Worm (Caenorhabditis elegans) whole organism, L1 larva: ENCODE results near the gene ZK970.8.

Source experiments
- grh-1 ChIP-seq: fragments of 200-800 bp; sonication (Bioruptor generic); IDR thresholded peaks from 2 replicates; pipeline ENCODE4 v1.3.6; 2022; ENCODE audit warnings: missing genetic modification reagents, missing genetic modification characterization, missing compliant biosample characterization
- lsy-2 ChIP-seq, 2 experiments: fragments of 150-350 bp; optimal IDR thresholded peaks; 2 replicates each; lab custom pipeline; 2014; ENCODE audit warnings: missing biosample characterization in 2 of 2, missing genetic modification characterization in 2 of 2
- nhr-11 ChIP-seq: fragments of 150-350 bp; optimal IDR thresholded peaks from 2 replicates; lab custom pipeline; 2014; ENCODE audit warnings: missing biosample characterization, missing genetic modification characterization
- unc-130 ChIP-seq: fragments of 150-350 bp; optimal IDR thresholded peaks from 2 replicates; lab custom pipeline; 2017; ENCODE audit warnings: missing biosample characterization, missing genetic modification characterization, inconsistent platforms
- unc-62 ChIP-seq: fragments of 150-350 bp; optimal IDR thresholded peaks from 2 replicates; lab custom pipeline; 2014; ENCODE audit warnings: missing biosample characterization, missing genetic modification reagents, missing genetic modification characterization
- zag-1 ChIP-seq: fragments of 150-350 bp; optimal IDR thresholded peaks from 2 replicates; lab custom pipeline; 2014; ENCODE audit warnings: missing biosample characterization, missing genetic modification characterization

- TF ChIP-seq unc-62 (GFP tag; lab: Kevin White, UChicago) (no peak), grh-1 (GFP tag; lab: Robert Waterston, UW) (0 out of 2 replicates have a peak, but pooled peaks have one; percentile 9), nhr-11 (tag; lab: Kevin White, UChicago) (no peak), zag-1 (tag; lab: Kevin White, UChicago) (no peak), unc-130 (tag; lab: Kevin White, UChicago) (no peak), lsy-2 (tag; optimal IDR thresholded peaks at IDR 0.05; lab: Kevin White, UChicago) (no peak)
These were observed 6.8 kb upstream of the ZK970.8 start, which contains the start of gene clpp-1 for ce11 chrII:10302646-10303045.
